Worm (Caenorhabditis elegans) whole organism, late embryonic: ENCODE measurements around the gene tat-6.

Experiments used
- C08G9.2 ChIP-seq: sonication (generic microtip); optimal IDR thresholded peaks from 2 replicates; lab custom pipeline; 2016; ENCODE audit warnings: mild to moderate bottlenecking, missing genetic modification characterization, moderate library complexity, missing compliant biosample characterization
- C38D4.7 ChIP-seq: fragments of 200-800 bp; sonication (Bioruptor generic); optimal IDR thresholded peaks from 2 replicates; lab custom pipeline; 2018; ENCODE audit warnings: mild to moderate bottlenecking, missing genetic modification characterization, moderate library complexity, missing compliant biosample characterization
- T23F11.4 ChIP-seq: fragments of 200-800 bp; sonication (Bioruptor generic); optimal IDR thresholded peaks from 2 replicates; lab custom pipeline; 2018; ENCODE audit warnings: mild to moderate bottlenecking, missing genetic modification characterization, missing compliant biosample characterization
- Y22D7AL.16 ChIP-seq: sonication (generic microtip); optimal IDR thresholded peaks from 2 replicates; lab custom pipeline; 2016; ENCODE audit warnings: missing genetic modification characterization, missing compliant biosample characterization
- ahr-1 ChIP-seq: sonication (generic microtip); optimal IDR thresholded peaks from 2 replicates; lab custom pipeline; 2016; ENCODE audit warnings: missing genetic modification characterization, missing compliant biosample characterization
- ama-1 ChIP-seq: fragments of 150-350 bp; optimal IDR thresholded peaks from 2 replicates; lab custom pipeline; 2014
- ceh-30 ChIP-seq: fragments of 150-350 bp; optimal IDR thresholded peaks from 2 replicates; lab custom pipeline; 2014; ENCODE audit warnings: missing biosample characterization, missing genetic modification characterization
- ceh-34 ChIP-seq: sonication (generic microtip); optimal IDR thresholded peaks from 2 replicates; lab custom pipeline; 2016; ENCODE audit warnings: mild to moderate bottlenecking, missing genetic modification characterization, missing compliant biosample characterization
- ceh-6 ChIP-seq: fragments of 200-800 bp; sonication (Bioruptor generic); optimal IDR thresholded peaks from 2 replicates; lab custom pipeline; 2018; ENCODE audit warnings: mild to moderate bottlenecking, missing genetic modification characterization, missing compliant biosample characterization
- ceh-9 ChIP-seq: sonication (generic microtip); optimal IDR thresholded peaks from 2 replicates; lab custom pipeline; 2016; ENCODE audit warnings: mild to moderate bottlenecking, missing genetic modification characterization, inconsistent platforms, missing compliant biosample characterization
- dmd-4 ChIP-seq: sonication (generic microtip); optimal IDR thresholded peaks from 2 replicates; lab custom pipeline; 2016; ENCODE audit warnings: borderline replicate concordance, missing genetic modification characterization, missing compliant biosample characterization
- dve-1 ChIP-seq: sonication (generic microtip); optimal IDR thresholded peaks from 2 replicates; lab custom pipeline; 2017; ENCODE audit warnings: antibody characterized with exemption, mild to moderate bottlenecking, missing genetic modification characterization, missing compliant biosample characterization
- elt-4 ChIP-seq: sonication (generic microtip); optimal IDR thresholded peaks from 2 replicates; lab custom pipeline; 2016; ENCODE audit warnings: missing genetic modification characterization, missing compliant biosample characterization
- ets-4 ChIP-seq: sonication (generic microtip); optimal IDR thresholded peaks from 2 replicates; lab custom pipeline; 2016; ENCODE audit warnings: missing genetic modification characterization, missing compliant biosample characterization
- eyg-1 ChIP-seq: sonication (generic microtip); optimal IDR thresholded peaks from 2 replicates; lab custom pipeline; 2016; ENCODE audit warnings: missing genotype, missing genetic modification characterization, missing compliant biosample characterization
- fkh-10 ChIP-seq: fragments of 150-350 bp; optimal IDR thresholded peaks from 2 replicates; lab custom pipeline; 2014; ENCODE audit warnings: missing biosample characterization, missing genetic modification reagents, missing genetic modification characterization
- hlh-13 ChIP-seq: fragments of 200-800 bp; sonication (Bioruptor generic); optimal IDR thresholded peaks from 2 replicates; lab custom pipeline; 2018; ENCODE audit warnings: mild to moderate bottlenecking, missing genetic modification characterization, missing compliant biosample characterization
- hlh-6 ChIP-seq: sonication (generic microtip); optimal IDR thresholded peaks from 2 replicates; lab custom pipeline; 2016; ENCODE audit warnings: missing genotype, missing genetic modification characterization, missing compliant biosample characterization
- hlh-8 ChIP-seq: sonication (generic microtip); optimal IDR thresholded peaks from 2 replicates; lab custom pipeline; 2016; ENCODE audit warnings: missing genotype, missing genetic modification characterization, missing compliant biosample characterization
- lim-6 ChIP-seq: sonication (generic microtip); optimal IDR thresholded peaks from 2 replicates; lab custom pipeline; 2016; ENCODE audit warnings: missing genetic modification characterization, missing compliant biosample characterization
- lin-11 ChIP-seq: fragments of 200-800 bp; sonication (Bioruptor generic); optimal IDR thresholded peaks from 2 replicates; lab custom pipeline; 2018; ENCODE audit warnings: mild to moderate bottlenecking, missing genetic modification characterization, missing compliant biosample characterization
- madf-2 ChIP-seq: sonication (generic microtip); optimal IDR thresholded peaks from 2 replicates; lab custom pipeline; 2017; ENCODE audit warnings: missing genetic modification characterization, missing compliant biosample characterization
- nfya-1 ChIP-seq: sonication (generic microtip); optimal IDR thresholded peaks from 2 replicates; lab custom pipeline; 2017; ENCODE audit warnings: missing genetic modification characterization, mild to moderate bottlenecking, missing compliant biosample characterization, antibody characterized with exemption, moderate library complexity
- nhr-11 ChIP-seq: fragments of 150-350 bp; optimal IDR thresholded peaks from 2 replicates; lab custom pipeline; 2014; ENCODE audit warnings: missing biosample characterization, missing genetic modification characterization
- nhr-232 ChIP-seq: sonication (generic microtip); optimal IDR thresholded peaks from 2 replicates; lab custom pipeline; 2016; ENCODE audit warnings: missing genetic modification characterization, missing compliant biosample characterization
- pag-3 ChIP-seq: sonication (generic microtip); optimal IDR thresholded peaks from 2 replicates; lab custom pipeline; 2016; ENCODE audit warnings: missing compliant biosample characterization, missing genetic modification characterization, borderline replicate concordance
- pat-9 ChIP-seq: fragments of 200-800 bp; sonication (Bioruptor generic); optimal IDR thresholded peaks from 2 replicates; lab custom pipeline; 2018; ENCODE audit warnings: mild to moderate bottlenecking, missing genetic modification characterization, moderate library complexity, missing compliant biosample characterization
- pqm-1 ChIP-seq: sonication (generic microtip); optimal IDR thresholded peaks from 2 replicates; lab custom pipeline; 2016; ENCODE audit warnings: missing genetic modification characterization, missing compliant biosample characterization
- pros-1 ChIP-seq: fragments of 150-350 bp; optimal IDR thresholded peaks from 2 replicates; lab custom pipeline; 2014; ENCODE audit warnings: missing biosample characterization, missing genetic modification reagents, missing genetic modification characterization
- ref-2 ChIP-seq: sonication (generic microtip); optimal IDR thresholded peaks from 2 replicates; lab custom pipeline; 2016; ENCODE audit warnings: missing genetic modification characterization, missing compliant biosample characterization
- rnt-1 ChIP-seq: sonication (generic microtip); optimal IDR thresholded peaks from 2 replicates; lab custom pipeline; 2016; ENCODE audit warnings: missing genetic modification characterization, missing compliant biosample characterization
- sdc-2 ChIP-seq: sonication (generic microtip); optimal IDR thresholded peaks from 2 replicates; lab custom pipeline; 2016; ENCODE audit warnings: missing genotype, missing genetic modification characterization, missing compliant biosample characterization
- sox-2 ChIP-seq: fragments of 200-800 bp; sonication (Bioruptor generic); IDR thresholded peaks from 2 replicates; pipeline ENCODE4 v1.3.6; 2022; ENCODE audit warnings: missing genetic modification reagents, missing genetic modification characterization, missing compliant biosample characterization
- syd-9 ChIP-seq: sonication (generic microtip); optimal IDR thresholded peaks from 2 replicates; lab custom pipeline; 2016; ENCODE audit warnings: mild to moderate bottlenecking, missing genetic modification characterization, moderate library complexity, missing compliant biosample characterization
- tbx-2 ChIP-seq: sonication (generic microtip); optimal IDR thresholded peaks from 2 replicates; lab custom pipeline; 2016; ENCODE audit warnings: missing genetic modification characterization, missing compliant biosample characterization
- tbx-7 ChIP-seq: sonication (generic microtip); optimal IDR thresholded peaks from 2 replicates; lab custom pipeline; 2016; ENCODE audit warnings: missing genotype, missing genetic modification characterization, missing compliant biosample characterization

tat-6 gene

DNA sequence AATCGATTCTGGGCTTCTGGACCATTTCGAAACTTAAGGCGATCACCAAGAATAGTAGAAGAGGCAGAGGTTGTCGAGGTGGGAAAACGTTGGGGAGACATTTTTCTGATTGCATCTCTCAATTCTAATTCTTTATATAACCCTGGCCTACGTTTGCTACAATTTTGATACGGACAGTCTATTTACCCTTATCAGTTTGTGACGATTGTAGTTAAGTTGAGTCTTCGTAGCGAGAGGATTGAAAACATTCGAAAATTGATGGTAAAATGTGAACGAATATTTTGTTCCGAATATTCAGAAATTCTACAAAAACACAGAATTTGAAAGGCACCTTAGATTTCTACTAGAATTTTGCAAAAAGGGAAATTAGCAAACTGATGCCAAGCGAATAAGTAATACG lies 1.2 kb upstream of the tat-6 start, which contains the start of gene Y73C8C.10:
Y73C8C.10 (minus strand) TSS at position 101 of the 400 bp plus-strand sequence.
- TF ChIP-seq pat-9 (tag; lab: Kevin White, UChicago) (no peak), rnt-1 (no peak), nfya-1 (tag; lab: Kevin White, UChicago) (no peak), pag-3 (tag; lab: Kevin White, UChicago) (no peak), dve-1 (tag; lab: Kevin White, UChicago) (no peak), C08G9.2 (tag; lab: Kevin White, UChicago) (no peak), ceh-34 (tag; lab: Kevin White, UChicago) (no peak), ets-4 (tag; lab: Kevin White, UChicago) (no peak), hlh-6 (tag; lab: Kevin White, UChicago) (no peak)

DNA sequence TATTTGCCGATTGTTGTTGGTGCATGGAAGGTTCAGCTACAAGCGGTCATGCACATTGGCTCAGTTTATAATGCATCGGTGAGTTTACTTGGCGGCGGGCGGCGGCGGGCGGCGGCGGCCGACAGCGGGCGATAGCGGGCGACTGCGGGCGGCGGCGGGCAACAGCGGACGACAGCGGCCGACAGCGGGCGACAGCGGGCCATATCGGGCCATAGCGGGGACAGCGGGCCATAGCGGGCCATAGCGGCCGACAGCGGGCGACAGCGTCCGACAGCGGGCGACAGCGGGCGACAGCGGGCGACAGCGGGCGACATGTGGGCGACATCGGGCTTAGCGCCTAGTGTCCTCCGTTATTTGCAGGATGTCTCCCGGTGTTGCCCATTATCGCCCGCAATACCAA lies 3.2 kb downstream of the tat-6 start:
- TF ChIP-seq pros-1 (tag; lab: Kevin White, UChicago) (no peak), lin-11 (tag; lab: Kevin White, UChicago) (no peak), ahr-1 (tag; lab: Kevin White, UChicago) (no peak), eyg-1 (no peak), nhr-11 (tag; lab: Kevin White, UChicago) (no peak)

DNA sequence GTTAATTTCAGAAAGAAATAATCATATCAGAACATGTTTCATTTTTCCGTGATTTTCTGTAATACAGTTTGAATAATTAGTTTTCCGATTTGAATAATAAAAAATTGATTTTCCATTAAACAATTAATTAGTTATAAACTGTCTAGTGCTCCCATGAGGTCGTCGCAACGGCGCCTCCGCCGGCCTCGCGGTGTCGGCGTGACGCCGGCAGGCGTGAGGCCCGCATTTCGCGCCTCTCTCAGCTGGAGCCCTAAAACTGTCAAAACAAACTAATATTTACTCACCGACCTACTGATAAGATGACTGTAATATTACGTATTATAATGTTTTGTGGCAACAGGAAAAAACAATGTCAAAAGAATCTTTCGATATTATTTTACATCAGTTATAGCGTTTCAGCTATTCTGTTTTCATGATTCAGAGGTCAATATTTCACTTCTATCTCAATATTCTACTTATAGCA lies 4.4 kb downstream of the tat-6 start, which contains the start of gene F02C9.2:
F02C9.2 (plus strand) TSS at position 413 of the 463 bp plus-strand sequence.
- TF ChIP-seq tbx-7 (tag; lab: Kevin White, UChicago) (no peak), pqm-1 (tag; lab: Kevin White, UChicago) (no peak), lim-6 (tag; lab: Kevin White, UChicago) (no peak), nhr-232 (tag; lab: Kevin White, UChicago) (no peak), ets-4 (tag; lab: Kevin White, UChicago) (no peak), ceh-6 (GFP tag; lab: Kevin White, UChicago) (no peak), ceh-30 (tag; lab: Kevin White, UChicago) (no peak), pros-1 (tag; lab: Kevin White, UChicago) (no peak), tbx-2 (no peak), sdc-2 (no peak), lin-11 (tag; lab: Kevin White, UChicago) (no peak), T23F11.4 (GFP tag; lab: Kevin White, UChicago) (no peak), madf-2 (tag; lab: Kevin White, UChicago) (no peak), ref-2 (tag; lab: Kevin White, UChicago) (no peak)
- TF ChIP-seq, all 69 proteins: peak for 0

DNA sequence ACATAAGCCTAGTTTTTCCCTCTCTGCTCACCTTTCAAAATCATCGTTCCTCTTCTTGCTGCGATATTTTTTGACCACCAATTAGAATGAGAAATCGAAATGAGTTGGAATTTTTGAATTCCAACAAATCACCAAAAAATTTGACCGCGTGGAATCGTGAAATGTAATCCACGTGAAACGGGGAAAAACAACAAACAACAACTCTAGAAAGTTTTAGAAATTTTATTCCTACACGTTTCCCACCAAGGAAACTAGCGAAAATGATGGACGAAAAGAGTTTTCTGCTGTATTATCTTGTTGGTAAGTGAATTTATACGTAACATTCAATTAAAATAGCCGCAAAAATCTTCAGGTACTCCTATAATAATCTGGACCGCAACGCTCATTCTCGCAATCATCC lies 9.6 kb downstream of the tat-6 start, which contains the start of the genes irld-3 and F02C9.1:
irld-3 (minus strand) TSS at position 101 of the 400 bp plus-strand sequence.
F02C9.1 (plus strand) TSS at position 216 of the 400 bp plus-strand sequence.
- no peak for TF ChIP-seq dmd-4
- no peak for TF ChIP-seq pag-3 (tag; lab: Kevin White, UChicago)
- no peak for TF ChIP-seq pros-1 (tag; lab: Kevin White, UChicago)
- no peak for TF ChIP-seq fkh-10 (GFP tag; lab: Kevin White, UChicago)
- TF ChIP-seq pat-9 (tag; lab: Kevin White, UChicago), result no peak
- TF ChIP-seq ceh-9 (tag; lab: Kevin White, UChicago), result no peak
- TF ChIP-seq elt-4 (tag; lab: Kevin White, UChicago), result no peak
- no peak for TF ChIP-seq nfya-1 (tag; lab: Kevin White, UChicago)
- TF ChIP-seq C38D4.7 (GFP tag; lab: Kevin White, UChicago), result no peak
- no peak for TF ChIP-seq hlh-13
- TF ChIP-seq ama-1, result no peak
- TF ChIP-seq hlh-6 (tag; lab: Kevin White, UChicago), result no peak
- TF ChIP-seq sox-2 (GFP tag; lab: Robert Waterston, UW), result no peak
- TF ChIP-seq tbx-2, result no peak
- TF ChIP-seq syd-9 (tag; lab: Kevin White, UChicago), result no peak
- no peak for TF ChIP-seq Y22D7AL.16 (tag; lab: Kevin White, UChicago)
- TF ChIP-seq hlh-8 (tag; lab: Kevin White, UChicago), result no peak
- TF ChIP-seq rnt-1, result no peak
- TF ChIP-seq lin-11 (tag; lab: Kevin White, UChicago), result no peak
